Fruit fly (Drosophila melanogaster) whole organism, wandering third instar larva: ENCODE measurements around the gene eIF4G1.
"Not testable (repeated sequence)": the region's sequence is repeated elsewhere in the genome, so short reads cannot be mapped to it uniquely, and the experiment has no call there.

ENCODE experiments used
- Abd-B ChIP-seq: fragments of >200 bp; optimal IDR thresholded peaks from 2 replicates; lab custom pipeline; 2017; ENCODE audit warnings: missing biosample characterization, missing genetic modification characterization
- Hr78 ChIP-seq: fragments of >200 bp; optimal IDR thresholded peaks from 2 replicates; lab custom pipeline; 2017; ENCODE audit warnings: missing biosample characterization, missing genetic modification characterization
- OdsH ChIP-seq: fragments of 200-800 bp; sonication (Bioruptor generic); optimal IDR thresholded peaks from 2 replicates; lab custom pipeline; 2016; ENCODE audit warnings: missing biosample characterization, mild to moderate bottlenecking, missing genetic modification characterization
- Sp1 ChIP-seq: fragments of 200-800 bp; sonication (Bioruptor generic); optimal IDR thresholded peaks from 3 replicates; lab custom pipeline; 2019; ENCODE audit warnings: missing biosample characterization, mild to moderate bottlenecking, missing genetic modification characterization, moderate library complexity
- fru ChIP-seq: fragments of 200-800 bp; sonication (Bioruptor generic); optimal IDR thresholded peaks from 3 replicates; lab custom pipeline; 2016; ENCODE audit warnings: missing biosample characterization, mild to moderate bottlenecking, missing genetic modification characterization
- h ChIP-seq: fragments of 200-800 bp; sonication (Bioruptor generic); optimal IDR thresholded peaks from 3 replicates; lab custom pipeline; 2016; ENCODE audit warnings: missing biosample characterization, mild to moderate bottlenecking, missing genetic modification characterization
- pan ChIP-seq: fragments of >200 bp; optimal IDR thresholded peaks from 2 replicates; lab custom pipeline; 2017
- psq ChIP-seq: fragments of 200-800 bp; sonication (Bioruptor generic); optimal IDR thresholded peaks from 3 replicates; lab custom pipeline; 2017; ENCODE audit warnings: missing biosample characterization, mild to moderate bottlenecking, missing genetic modification characterization, moderate library complexity
- tai ChIP-seq: sonication (Bioruptor generic); optimal IDR thresholded peaks from 2 replicates; lab custom pipeline; 2016; ENCODE audit warnings: missing biosample characterization, missing genetic modification characterization
- woc ChIP-seq: sonication (Bioruptor generic); optimal IDR thresholded peaks from 2 replicates; lab custom pipeline; 2016; ENCODE audit warnings: missing biosample characterization, mild to moderate bottlenecking, missing genetic modification characterization

- not testable (repeated sequence) for TF ChIP-seq h; woc (GFP tag; lab: Kevin White, UChicago); tai (GFP tag; lab: Kevin White, UChicago); Sp1 (GFP tag; lab: Kevin White, UChicago); psq (GFP tag; lab: Kevin White, UChicago); pan (lab: Kevin White, UChicago); OdsH (GFP tag; lab: Kevin White, UChicago); Hr78 (GFP tag; lab: Kevin White, UChicago); fru (GFP tag; lab: Kevin White, UChicago); Abd-B (GFP tag; lab: Kevin White, UChicago)
Measured at dm6 chr4:912231-912630, 18.3 kb downstream of the eIF4G1 start, which contains the start of gene unc-13.
